Fruit fly (Drosophila melanogaster): ENCODE measurements around the gene Tgs1.

dm6 chr3R:18280866-18281473, 25.6 kb downstream of the Tgs1 start:
- TF ChIP-seq CG8478 (optimal IDR thresholded peaks at IDR 0.05) (no peak), CTCF (optimal IDR thresholded peaks at IDR 0.05) (no peak)
